Fruit fly (Drosophila melanogaster): Measurements from ENCODE around the gene tow.

DNA sequence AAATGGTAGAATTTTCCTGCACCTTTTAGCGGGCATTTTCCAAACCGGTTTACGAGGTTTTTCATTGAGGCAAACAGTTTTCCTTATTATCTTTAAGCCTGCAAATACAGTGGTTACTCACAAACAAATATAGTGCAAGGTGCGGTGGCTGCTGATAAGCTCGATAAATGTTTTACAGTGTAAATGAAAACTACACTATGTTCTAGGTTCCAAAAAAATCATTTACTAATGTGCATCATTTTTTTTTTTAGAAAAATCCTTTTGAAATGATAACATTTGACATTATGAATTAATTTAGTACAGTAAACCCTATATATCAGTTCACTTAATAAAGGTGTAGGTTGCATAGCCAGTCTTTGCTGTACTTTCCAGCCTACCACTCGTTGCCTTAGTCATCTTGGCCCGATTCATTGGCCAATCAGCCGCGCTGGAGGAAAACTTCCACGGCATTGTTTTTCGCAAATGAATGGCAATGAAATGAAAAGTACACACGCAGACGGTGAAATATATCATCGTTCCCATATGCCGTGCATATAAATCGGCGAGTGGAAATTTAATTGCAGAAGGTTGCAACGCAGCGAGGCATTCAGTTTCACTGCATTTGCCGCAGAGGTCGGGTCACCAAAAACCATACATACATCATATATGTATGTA lies 35.5 kb downstream of the tow start:
- TF ChIP-seq rn (GFP tag; IDR thresholded peaks at IDR 0.05) = peak; percentile 48; the same call in 1 of the 2 replicates
- no peak for TF ChIP-seq EcR (GFP tag; optimal IDR thresholded peaks at IDR 0.05)
- peak; percentile 8 for TF ChIP-seq CG15710 (tag; optimal IDR thresholded peaks at IDR 0.05)
- peak; percentile 36 for TF ChIP-seq Pif1A (GFP tag; optimal IDR thresholded peaks at IDR 0.05)
- peak; percentile 75 for TF ChIP-seq CG32121 (GFP tag; IDR thresholded peaks at IDR 0.05)
- no peak for TF ChIP-seq CG13204 (GFP tag; optimal IDR thresholded peaks at IDR 0.05)
- peak; percentile 54 for TF ChIP-seq CG8301 (tag; optimal IDR thresholded peaks at IDR 0.05)
- no peak for TF ChIP-seq CG17806 (tag; optimal IDR thresholded peaks at IDR 0.05)
- no peak for TF ChIP-seq Pif1B (GFP tag; optimal IDR thresholded peaks at IDR 0.05)
- peak; percentile 49; the same call in 2 of the 3 replicates for TF ChIP-seq CG4496 (GFP tag; IDR thresholded peaks at IDR 0.05)
- TF ChIP-seq CG14655 (GFP tag; optimal IDR thresholded peaks at IDR 0.05) = peak; percentile 50
- no peak for TF ChIP-seq Snoo (tag; optimal IDR thresholded peaks at IDR 0.05)
- TF ChIP-seq CG10348 (GFP tag; IDR thresholded peaks at IDR 0.05) = no peak
- no peak for TF ChIP-seq D1 (tag; optimal IDR thresholded peaks at IDR 0.05)

Measured in whole organism, pupa.